Worm (Caenorhabditis elegans): Measurements from ENCODE around the gene C26B2.2.
A peak's percentile ranks its signal among the peaks of the same experiment; 100 is the strongest.

Gene C26B2.2

DNA sequence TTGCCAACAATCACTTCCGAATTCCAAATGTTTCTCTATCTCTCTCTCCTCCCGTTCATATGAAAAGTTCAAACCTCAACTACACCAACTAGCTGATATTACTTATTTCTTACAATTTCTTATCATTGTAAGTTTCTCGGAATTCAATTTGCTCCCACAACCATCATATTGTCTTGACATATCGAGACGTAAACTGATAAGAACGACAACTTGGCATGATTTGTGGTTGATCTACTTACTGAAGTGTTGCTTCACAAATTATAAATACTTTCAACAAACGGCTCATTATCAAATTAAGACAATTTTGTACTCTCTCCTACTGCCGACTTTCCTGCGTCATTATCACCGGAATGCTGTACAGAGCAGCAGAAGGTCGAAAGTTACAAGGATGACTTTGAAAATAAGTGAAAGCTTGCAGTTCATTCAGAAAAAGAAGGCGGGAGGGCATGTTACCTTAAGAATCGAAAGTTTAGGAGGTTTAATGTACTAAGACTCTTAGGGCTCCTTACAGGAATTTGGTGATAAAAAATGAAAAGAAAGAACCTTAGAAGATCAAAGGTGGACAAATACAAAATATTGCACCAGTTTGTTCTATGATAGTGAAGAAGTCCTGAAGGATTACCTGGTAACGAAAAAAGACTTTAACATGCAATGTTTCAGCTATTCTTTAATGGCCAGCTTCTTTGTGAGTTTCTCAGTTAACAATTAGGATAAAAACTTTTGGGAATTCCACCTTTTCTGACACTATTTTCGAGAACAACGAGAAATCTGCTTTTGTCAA, 10.4 kb upstream of the C26B2.2 start:
- TF ChIP-seq nhr-71 (tag; optimal IDR thresholded peaks at IDR 0.05) (peak; percentile 42), lin-14 (GFP tag; optimal IDR thresholded peaks at IDR 0.05) (peak; percentile 12), nhr-85 (tag) (peak; percentile 10), elt-2 (tag; optimal IDR thresholded peaks at IDR 0.05) (peak; percentile 97), hlh-4 (tag; optimal IDR thresholded peaks at IDR 0.05) (no peak), dpl-1 (GFP tag; optimal IDR thresholded peaks at IDR 0.05) (no peak), mab-9 (GFP tag; IDR thresholded peaks at IDR 0.05) (no peak), efl-1 (optimal IDR thresholded peaks at IDR 0.05) (no peak), efl-1 (GFP tag; optimal IDR thresholded peaks at IDR 0.05 in 1 of 2) (peak in 1 of 2 experiments; percentile 71), F16B12.6 (tag; optimal IDR thresholded peaks at IDR 0.05) (no peak), isw-1 (GFP tag; IDR thresholded peaks at IDR 0.05) (no peak), nhr-20 (tag; optimal IDR thresholded peaks at IDR 0.05) (peak; percentile 7), jun-1 (tag; optimal IDR thresholded peaks at IDR 0.05) (peak; percentile 14), pqm-1 (tag; optimal IDR thresholded peaks at IDR 0.05) (peak; percentile 83), blmp-1 (tag; optimal IDR thresholded peaks at IDR 0.05) (peak; percentile 5)

- TF ChIP-seq elt-2 (tag; optimal IDR thresholded peaks at IDR 0.05) = peak; percentile 88
- no peak for TF ChIP-seq efl-1 (optimal IDR thresholded peaks at IDR 0.05)
- peak in 1 of 2 experiments; percentile 53 for TF ChIP-seq efl-1 (GFP tag; optimal IDR thresholded peaks at IDR 0.05 in 1 of 2)
- TF ChIP-seq nhr-237 (tag; optimal IDR thresholded peaks at IDR 0.05) = no peak
- no peak for TF ChIP-seq fkh-10 (GFP tag; optimal IDR thresholded peaks at IDR 0.05)
- TF ChIP-seq lir-3 (tag; optimal IDR thresholded peaks at IDR 0.05; ENCODE audit: poor library complexity) = no peak
- no peak for TF ChIP-seq hlh-17 (GFP tag; optimal IDR thresholded peaks at IDR 0.05; ENCODE audit: borderline replicate concordance)
- TF ChIP-seq skn-1 (tag; optimal IDR thresholded peaks at IDR 0.05) = no peak
- no peak for TF ChIP-seq tlp-1 (tag; optimal IDR thresholded peaks at IDR 0.05)
- peak; percentile 11 for TF ChIP-seq lin-14 (GFP tag; optimal IDR thresholded peaks at IDR 0.05)
Measured at ce11 chrIV:8030099-8030498, 8.2 kb upstream of the C26B2.2 start.

- TF ChIP-seq fos-1 (tag; optimal IDR thresholded peaks at IDR 0.05) = no peak
- peak; percentile 46 for TF ChIP-seq blmp-1 (tag; optimal IDR thresholded peaks at IDR 0.05)
Measured at ce11 chrIV:8029413-8029812, 7.5 kb upstream of the C26B2.2 start, which contains the start of gene nhr-31. Gene nhr-31 (minus strand): TSS chrIV:8029513.

- no peak for TF ChIP-seq nhr-77 (tag; optimal IDR thresholded peaks at IDR 0.05)
- peak in 1 of 2 experiments; percentile 98 for TF ChIP-seq mdl-1 (tag; optimal IDR thresholded peaks at IDR 0.05)
- peak; percentile 5 to 22 for TF ChIP-seq efl-1 (optimal IDR thresholded peaks at IDR 0.05)
- TF ChIP-seq efl-1 (GFP tag; optimal IDR thresholded peaks at IDR 0.05 in 1 of 2) = peak; percentile 2 to 90
- TF ChIP-seq ceh-82 (tag; optimal IDR thresholded peaks at IDR 0.05) = peak in 1 of 3 experiments; percentile 1
- peak; percentile 58 for TF ChIP-seq pag-3 (tag; optimal IDR thresholded peaks at IDR 0.05; ENCODE audit: borderline replicate concordance, insufficient read depth)
- TF ChIP-seq nhr-84 (tag; optimal IDR thresholded peaks at IDR 0.05) = no peak
- peak; percentile 78 for TF ChIP-seq mep-1 (tag; optimal IDR thresholded peaks at IDR 0.05)
- TF ChIP-seq tlp-1 (tag; optimal IDR thresholded peaks at IDR 0.05) = no peak
- TF ChIP-seq unc-62 (GFP tag; optimal IDR thresholded peaks at IDR 0.05) = no peak
- no peak for TF ChIP-seq zag-1 (tag; optimal IDR thresholded peaks at IDR 0.05)
- peak; percentile 99 for TF ChIP-seq nhr-20 (tag; optimal IDR thresholded peaks at IDR 0.05)
- no peak for TF ChIP-seq sptf-1 (tag; optimal IDR thresholded peaks at IDR 0.05)
- no peak for TF ChIP-seq vab-15 (tag; optimal IDR thresholded peaks at IDR 0.05)
- TF ChIP-seq fos-1 (tag; optimal IDR thresholded peaks at IDR 0.05) = no peak
- TF ChIP-seq mab-9 (GFP tag; IDR thresholded peaks at IDR 0.05) = no peak
- peak; percentile 93 for TF ChIP-seq blmp-1 (tag; optimal IDR thresholded peaks at IDR 0.05)
- TF ChIP-seq irx-1 (tag; optimal IDR thresholded peaks at IDR 0.05) = peak; percentile 56
- TF ChIP-seq alr-1 (tag; optimal IDR thresholded peaks at IDR 0.05; ENCODE audit: borderline replicate concordance) = no peak
- no peak for TF ChIP-seq fkh-4 (tag; optimal IDR thresholded peaks at IDR 0.05; ENCODE audit: borderline replicate concordance)
- no peak for TF ChIP-seq ceh-88 (GFP tag; IDR thresholded peaks at IDR 0.05)
- TF ChIP-seq nhr-28 (tag; optimal IDR thresholded peaks at IDR 0.05) = no peak
- TF ChIP-seq unc-130 (tag; optimal IDR thresholded peaks at IDR 0.05) = peak; percentile 76
- TF ChIP-seq hlh-17 (GFP tag; optimal IDR thresholded peaks at IDR 0.05; ENCODE audit: borderline replicate concordance) = no peak
- TF ChIP-seq hpl-2 (GFP tag; optimal IDR thresholded peaks at IDR 0.05) = no peak
- no peak for TF ChIP-seq skn-1 (tag; optimal IDR thresholded peaks at IDR 0.05)
- peak; percentile 64 for TF ChIP-seq C16A3.4 (tag; optimal IDR thresholded peaks at IDR 0.05)
- peak; percentile 97 for TF ChIP-seq nhr-71 (tag; optimal IDR thresholded peaks at IDR 0.05)
- TF ChIP-seq elt-2 (tag; optimal IDR thresholded peaks at IDR 0.05) = peak; percentile 83
- TF ChIP-seq aly-2 (tag; optimal IDR thresholded peaks at IDR 0.05) = no peak
- no peak for TF ChIP-seq unc-30 (tag; optimal IDR thresholded peaks at IDR 0.05)
- TF ChIP-seq F16B12.6 (tag; optimal IDR thresholded peaks at IDR 0.05) = no peak
- TF ChIP-seq egl-13 (tag; optimal IDR thresholded peaks at IDR 0.05) = no peak
Measured at ce11 chrIV:8028372-8028771, 6.5 kb upstream of the C26B2.2 start.

Measured in whole organism, L1 larva.